Worm (Caenorhabditis elegans): ENCODE results near the gene skr-12.

skr-12 gene

ce11 chrIV:17193491-17193890, 26.4 kb downstream of the skr-12 start:
- no peak for TF ChIP-seq snpc-4 (tag; optimal IDR thresholded peaks at IDR 0.05)
- TF ChIP-seq tag-97 (GFP tag; IDR thresholded peaks at IDR 0.05), result no peak
- no peak for TF ChIP-seq ZK337.2 (GFP tag; IDR thresholded peaks at IDR 0.05)
- no peak for TF ChIP-seq ceh-82 (tag; optimal IDR thresholded peaks at IDR 0.05)
- no peak for TF ChIP-seq duxl-1 (tag; optimal IDR thresholded peaks at IDR 0.05; ENCODE audit: poor library complexity)
- TF ChIP-seq Y75B8A.6 (GFP tag; IDR thresholded peaks at IDR 0.05), result no peak
- no peak for TF ChIP-seq lin-1 (GFP tag; IDR thresholded peaks at IDR 0.05)
- TF ChIP-seq fos-1 (tag; optimal IDR thresholded peaks at IDR 0.05), result no peak
- no peak for TF ChIP-seq nhr-76 (tag; optimal IDR thresholded peaks at IDR 0.05)
- TF ChIP-seq daf-8 (GFP tag; IDR thresholded peaks at IDR 0.05), result no peak
- no peak for TF ChIP-seq T20F7.1 (GFP tag; optimal IDR thresholded peaks at IDR 0.05)
- TF ChIP-seq D1046.2 (GFP tag; IDR thresholded peaks at IDR 0.05), result no peak
- no peak for TF ChIP-seq sdz-12 (GFP tag; optimal IDR thresholded peaks at IDR 0.05)

ce11 chrIV:17199706-17200105, 32.6 kb downstream of the skr-12 start:
- TF ChIP-seq aha-1 (tag) (peak; percentile 71), madf-9 (GFP tag; conservative IDR thresholded peaks at IDR 0.05) (no peak)

- no peak for TF ChIP-seq lin-38 (GFP tag; IDR thresholded peaks at IDR 0.05)
- no peak for TF ChIP-seq zip-2 (tag; optimal IDR thresholded peaks at IDR 0.05)
- no peak for TF ChIP-seq hmg-1.1 (GFP tag; IDR thresholded peaks at IDR 0.05)
- TF ChIP-seq aha-1 (tag), result no peak
Measured at ce11 chrIV:17206745-17207144, 39.7 kb downstream of the skr-12 start, which contains the start of gene cnnm-1. Gene cnnm-1 (minus strand): TSS chrIV:17206845.

ce11 chrIV:17207864-17208263, 40.8 kb downstream of the skr-12 start:
- TF ChIP-seq daf-19 (GFP tag; conservative IDR thresholded peaks at IDR 0.05) (no peak), ztf-7 (tag; optimal IDR thresholded peaks at IDR 0.05) (no peak), gei-8 (GFP tag; optimal IDR thresholded peaks at IDR 0.05) (no peak), hlh-11 (tag; optimal IDR thresholded peaks at IDR 0.05) (no peak), unc-130 (GFP tag; optimal IDR thresholded peaks at IDR 0.05) (no peak), nhr-77 (tag; optimal IDR thresholded peaks at IDR 0.05) (no peak), pqm-1 (tag; optimal IDR thresholded peaks at IDR 0.05) (no peak), F44E2.7 (GFP tag; IDR thresholded peaks at IDR 0.05) (no peak), nhr-102 (tag; optimal IDR thresholded peaks at IDR 0.05) (no peak), dve-1 (tag; optimal IDR thresholded peaks at IDR 0.05; ENCODE audit: insufficient read depth) (peak; percentile 37), vab-7 (GFP tag; IDR thresholded peaks at IDR 0.05) (no peak), nhr-48 (tag; optimal IDR thresholded peaks at IDR 0.05) (no peak), lin-39 (tag; optimal IDR thresholded peaks at IDR 0.05) (no peak), mxl-2 (GFP tag; conservative IDR thresholded peaks at IDR 0.05) (no peak), pha-4 (GFP tag; IDR thresholded peaks at IDR 0.05) (no peak), pha-4 (tag; optimal IDR thresholded peaks at IDR 0.05) (no peak), unc-62 (GFP tag; optimal IDR thresholded peaks at IDR 0.05 in 1 of 2) (peak in 1 of 2 experiments; percentile 79), unc-62 (tag; optimal IDR thresholded peaks at IDR 0.05) (no peak), ceh-82 (tag; optimal IDR thresholded peaks at IDR 0.05) (no peak), daf-16 (GFP tag; optimal IDR thresholded peaks at IDR 0.05) (no peak), daf-16 (tag; optimal IDR thresholded peaks at IDR 0.05) (peak; percentile 30), nhr-76 (tag; optimal IDR thresholded peaks at IDR 0.05) (no peak), ZK546.5 (tag; optimal IDR thresholded peaks at IDR 0.05) (no peak), lin-13 (GFP tag; optimal IDR thresholded peaks at IDR 0.05) (no peak), nhr-11 (tag; optimal IDR thresholded peaks at IDR 0.05) (no peak), ama-1 (optimal IDR thresholded peaks at IDR 0.05) (no peak), sdz-12 (GFP tag; optimal IDR thresholded peaks at IDR 0.05) (no peak), tag-97 (GFP tag; IDR thresholded peaks at IDR 0.05) (no peak)

Data from whole organism, L4 larva.